Fruit fly (Drosophila melanogaster) whole organism, prepupa: ENCODE data around the gene haf.

ENCODE experiments used
- CG11762 ChIP-seq: fragments of 200-800 bp; sonication (Bioruptor generic); optimal IDR thresholded peaks from 3 replicates; lab custom pipeline; 2016; ENCODE audit warnings: missing biosample characterization, missing genetic modification characterization; ENCODE audit not compliant: insufficient read depth
- CG3032 ChIP-seq: fragments of 200-800 bp; optimal IDR thresholded peaks from 2 replicates; lab custom pipeline; 2019; ENCODE audit warnings: missing biosample characterization, mild to moderate bottlenecking, missing genetic modification characterization, moderate library complexity
- CG8632 ChIP-seq: fragments of 200-800 bp; sonication (Bioruptor generic); optimal IDR thresholded peaks from 3 replicates; lab custom pipeline; 2016; ENCODE audit warnings: missing biosample characterization, missing genetic modification characterization
- CG9139 ChIP-seq: fragments of 200-800 bp; sonication (Bioruptor generic); optimal IDR thresholded peaks from 3 replicates; lab custom pipeline; 2017; ENCODE audit warnings: missing biosample characterization, mild to moderate bottlenecking, missing genetic modification characterization
- Gug ChIP-seq: fragments of 200-800 bp; sonication (Bioruptor generic); IDR thresholded peaks from 2 replicates; pipeline ENCODE4 v1.3.6; 2022; ENCODE audit warnings: missing biosample characterization, missing genetic modification characterization
- Smox ChIP-seq: fragments of 200-800 bp; sonication (Bioruptor generic); optimal IDR thresholded peaks from 3 replicates; lab custom pipeline; 2016; ENCODE audit warnings: missing biosample characterization, missing genetic modification characterization
- acj6 ChIP-seq: fragments of 200-800 bp; sonication (Bioruptor generic); optimal IDR thresholded peaks from 3 replicates; lab custom pipeline; 2016; ENCODE audit warnings: missing biosample characterization, missing genetic modification characterization
- salr ChIP-seq, 2 experiments: fragments of 200-800 bp; sonication (Bioruptor generic); optimal IDR thresholded peaks; 3 replicates each; lab custom pipeline; 2016 to 2018; ENCODE audit warnings: missing biosample characterization in 2 of 2, missing genetic modification characterization in 2 of 2, mild to moderate bottlenecking in 1 of 2
- svp ChIP-seq: fragments of 200-800 bp; sonication (Bioruptor generic); peaks from one replicate; lab custom pipeline; 2016; ENCODE audit warnings: missing biosample characterization, missing genetic modification characterization

- TF ChIP-seq CG9139 (GFP tag; lab: Kevin White, UChicago), result no peak
- no peak for TF ChIP-seq acj6 (GFP tag; lab: Kevin White, UChicago)
- no peak for TF ChIP-seq Gug (GFP tag; lab: Robert Waterston, UW)
- TF ChIP-seq salr (GFP tag; optimal IDR thresholded peaks at IDR 0.05; lab: Kevin White, UChicago), result no peak
- no peak for TF ChIP-seq CG11762 (GFP tag; lab: Kevin White, UChicago)
- TF ChIP-seq CG3032, result no peak
- TF ChIP-seq Smox (GFP tag; lab: Kevin White, UChicago), result peak; percentile 19
- peak; percentile 62 for TF ChIP-seq svp (GFP tag; lab: Kevin White, UChicago)
- no peak for TF ChIP-seq CG8632 (GFP tag; lab: Kevin White, UChicago)
These were observed 69.8 kb downstream of the haf start for dm6 chr2L:1624750-1625149.
